Fruit fly (Drosophila melanogaster): ENCODE data around the gene yellow-b.

Gene yellow-b

DNA sequence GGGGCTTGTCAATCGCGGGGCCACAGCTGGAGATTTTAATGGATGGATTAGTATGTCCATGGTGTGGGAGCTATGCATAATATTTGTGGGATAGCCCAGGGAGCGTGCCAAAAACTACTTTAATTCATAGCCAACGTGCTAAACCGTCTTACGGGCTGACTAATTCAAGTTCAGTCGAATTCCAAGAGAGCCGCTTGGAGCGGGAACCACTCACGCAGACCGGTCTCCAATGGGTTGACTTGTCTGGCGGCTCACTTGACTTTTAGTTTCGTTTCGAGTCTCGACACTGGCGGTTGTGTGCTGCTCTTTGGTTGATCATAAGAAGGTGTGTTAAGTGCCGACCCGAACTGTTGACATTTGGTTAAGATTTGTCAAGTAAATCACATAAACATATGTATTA is at the start of gene yellow-b:
yellow-b (plus strand) TSS at position 263 of the 400 bp plus-strand sequence.
- TF ChIP-seq noc (tag; optimal IDR thresholded peaks at IDR 0.05): no peak

dm6 chr2L:16706882-16707775 is 47.0 kb upstream of the yellow-b start:
- no peak for TF ChIP-seq noc (tag; optimal IDR thresholded peaks at IDR 0.05)

DNA sequence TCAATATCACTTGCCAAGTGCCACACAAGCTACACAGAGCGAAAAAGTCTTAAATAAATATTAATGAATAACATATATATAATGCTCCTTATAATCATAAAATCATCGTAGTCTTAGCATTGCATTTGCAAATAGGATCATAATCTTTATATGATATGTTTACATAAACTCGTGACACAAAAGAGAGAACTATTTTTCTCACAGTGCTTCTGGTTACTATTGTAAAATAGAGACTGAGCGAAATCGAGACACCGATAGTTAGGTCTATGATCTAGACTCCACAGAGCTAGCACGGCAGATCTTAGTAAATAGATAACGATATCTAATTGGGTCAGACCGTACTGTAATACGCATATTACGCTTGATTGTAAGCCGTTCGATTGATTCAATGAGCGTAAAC is 44.4 kb upstream of the yellow-b start:
- TF ChIP-seq noc (tag; optimal IDR thresholded peaks at IDR 0.05): no peak

DNA sequence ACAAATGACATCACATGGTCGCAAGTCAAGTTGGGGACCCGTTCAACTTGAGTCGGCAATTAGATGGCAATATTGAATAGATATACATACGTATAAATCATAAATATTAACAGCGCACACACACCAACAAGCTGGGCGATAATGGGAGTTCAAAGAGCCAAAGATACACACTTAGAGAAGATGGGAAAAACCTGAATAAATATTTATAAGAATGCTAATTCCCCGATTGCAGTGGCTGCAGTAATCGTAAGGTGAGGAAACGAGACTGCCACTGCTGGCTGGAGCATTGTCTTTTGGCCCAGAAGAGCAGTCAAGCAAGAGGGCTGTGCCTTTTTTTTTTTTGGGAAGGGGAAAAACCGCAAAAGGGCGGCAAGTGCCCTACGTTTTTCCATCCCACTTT is 43.9 kb upstream of the yellow-b start:
- TF ChIP-seq noc (tag; optimal IDR thresholded peaks at IDR 0.05): no peak

dm6 chr2L:16710677-16711076 is 43.5 kb upstream of the yellow-b start:
- no peak for TF ChIP-seq noc (tag; optimal IDR thresholded peaks at IDR 0.05)

dm6 chr2L:16711891-16712290 is 42.2 kb upstream of the yellow-b start:
- no peak for TF ChIP-seq noc (tag; optimal IDR thresholded peaks at IDR 0.05)

DNA sequence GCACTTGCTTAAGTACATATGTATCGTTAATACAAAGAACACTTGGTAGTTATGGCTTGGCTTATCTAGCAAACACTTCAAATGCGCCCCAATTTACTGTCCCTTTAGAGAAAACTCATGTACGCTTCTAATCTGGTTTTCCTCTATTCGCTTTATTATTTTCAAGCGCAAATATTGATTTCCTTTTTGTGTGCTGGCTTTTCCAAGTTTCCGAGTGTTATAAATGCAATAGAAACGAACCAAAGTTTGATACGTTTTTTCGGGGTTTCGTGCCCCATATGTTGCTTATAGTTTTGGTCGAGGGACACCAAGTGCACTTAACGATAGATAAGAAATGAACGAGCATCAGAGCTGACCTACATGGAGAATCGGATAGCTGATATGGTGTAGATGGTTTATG is 40.2 kb upstream of the yellow-b start:
- TF ChIP-seq noc (tag; optimal IDR thresholded peaks at IDR 0.05): no peak

DNA sequence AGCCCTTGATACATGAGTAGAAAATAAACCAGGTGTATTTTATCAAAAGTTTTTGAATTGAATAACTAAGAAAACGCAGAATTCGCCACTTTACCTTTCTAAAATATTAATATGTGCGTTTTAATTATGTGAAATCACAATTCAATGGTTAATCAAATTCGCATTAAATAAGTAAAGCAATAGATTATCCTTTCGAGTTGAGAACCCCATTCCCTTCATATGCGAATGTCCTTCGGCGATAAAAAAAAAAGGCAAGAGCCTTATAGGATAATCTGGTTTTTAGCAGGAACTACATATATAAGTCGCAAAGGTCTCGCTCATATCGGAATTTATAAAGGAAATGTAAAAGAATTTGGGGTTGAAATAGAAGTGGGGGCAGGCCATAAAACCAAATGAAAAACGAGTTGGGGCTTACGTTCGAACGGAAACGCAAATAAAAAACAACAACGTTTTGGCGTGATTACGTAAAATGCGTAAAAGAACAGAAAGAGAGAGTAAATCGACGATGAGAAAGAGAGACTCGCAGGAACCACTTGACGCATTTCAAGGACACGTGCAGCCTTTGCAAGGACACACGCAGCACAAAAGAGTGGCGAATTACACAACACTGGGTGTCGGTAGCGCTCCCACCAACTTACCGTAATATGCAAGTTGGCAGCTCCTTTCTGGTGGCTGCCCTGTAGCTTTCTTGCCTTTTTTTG is 38.9 kb upstream of the yellow-b start:
- no peak for TF ChIP-seq noc (tag; optimal IDR thresholded peaks at IDR 0.05)

DNA sequence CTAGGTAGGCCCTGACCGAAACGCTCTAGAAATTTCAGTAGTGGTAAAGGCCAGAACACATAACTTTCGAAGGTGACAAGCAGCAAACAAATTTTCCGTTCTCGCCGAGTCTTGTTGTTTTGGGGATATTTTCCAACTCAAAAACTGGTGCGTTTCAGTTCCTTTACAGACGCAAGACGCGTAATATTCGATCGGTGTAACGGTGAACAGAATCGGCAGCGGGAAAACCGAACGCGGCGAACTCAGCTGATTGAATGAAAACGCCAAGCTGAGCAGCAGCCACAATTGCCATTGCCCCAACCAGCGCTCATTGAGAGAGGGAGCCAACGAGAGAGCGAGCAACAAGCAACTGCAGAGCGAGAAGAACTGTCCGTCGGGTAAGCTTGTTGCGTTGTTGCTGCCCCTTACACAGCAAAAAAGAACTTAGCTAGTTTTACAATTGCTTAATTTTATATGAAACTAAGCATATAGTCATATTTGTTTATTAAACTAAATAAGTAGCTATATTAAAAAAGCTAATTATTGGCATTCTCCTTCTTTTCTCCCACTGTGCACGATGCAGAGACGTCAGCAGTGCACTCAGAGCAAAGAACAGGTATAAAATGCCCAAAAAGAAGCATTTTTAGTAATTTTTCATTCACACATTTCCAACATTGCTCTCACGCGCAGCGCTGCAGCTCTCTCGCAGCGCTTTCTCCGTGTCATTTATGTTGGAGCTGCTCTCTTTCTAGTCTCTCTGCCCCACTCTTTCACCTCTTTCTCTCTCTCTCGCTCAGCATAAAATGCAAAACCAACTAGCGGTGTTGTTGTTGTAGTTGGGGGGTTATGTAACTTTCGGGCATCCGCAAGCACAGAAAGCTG is 38.1 kb upstream of the yellow-b start, which contains the start of the genes Cyt-c-d and CG31808:
Cyt-c-d (plus strand) TSS at position 51 of the 861 bp plus-strand sequence.
CG31808 (minus strand) TSS at position 355 of the 861 bp plus-strand sequence.
- peak; percentile 83 for TF ChIP-seq noc (tag; optimal IDR thresholded peaks at IDR 0.05)

DNA sequence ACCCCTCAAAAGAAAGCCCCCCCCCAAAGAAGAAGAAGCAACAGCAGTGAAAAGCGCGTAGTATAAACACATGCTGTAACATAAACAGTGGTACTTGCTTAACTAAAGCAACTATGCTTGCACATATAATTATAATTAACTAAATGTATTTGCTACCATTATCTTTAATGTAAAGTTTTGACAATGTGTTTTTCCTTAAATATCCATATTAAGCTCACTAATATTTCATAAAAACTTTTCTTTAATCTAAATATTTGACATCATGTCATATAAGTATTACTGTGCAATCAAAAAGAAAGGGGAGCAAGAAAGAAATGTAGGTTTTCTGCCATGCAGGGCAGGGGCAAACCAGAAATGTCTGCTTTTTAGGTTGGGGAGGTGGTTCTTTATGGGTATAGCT is 37.4 kb upstream of the yellow-b start:
- no peak for TF ChIP-seq noc (tag; optimal IDR thresholded peaks at IDR 0.05)

DNA sequence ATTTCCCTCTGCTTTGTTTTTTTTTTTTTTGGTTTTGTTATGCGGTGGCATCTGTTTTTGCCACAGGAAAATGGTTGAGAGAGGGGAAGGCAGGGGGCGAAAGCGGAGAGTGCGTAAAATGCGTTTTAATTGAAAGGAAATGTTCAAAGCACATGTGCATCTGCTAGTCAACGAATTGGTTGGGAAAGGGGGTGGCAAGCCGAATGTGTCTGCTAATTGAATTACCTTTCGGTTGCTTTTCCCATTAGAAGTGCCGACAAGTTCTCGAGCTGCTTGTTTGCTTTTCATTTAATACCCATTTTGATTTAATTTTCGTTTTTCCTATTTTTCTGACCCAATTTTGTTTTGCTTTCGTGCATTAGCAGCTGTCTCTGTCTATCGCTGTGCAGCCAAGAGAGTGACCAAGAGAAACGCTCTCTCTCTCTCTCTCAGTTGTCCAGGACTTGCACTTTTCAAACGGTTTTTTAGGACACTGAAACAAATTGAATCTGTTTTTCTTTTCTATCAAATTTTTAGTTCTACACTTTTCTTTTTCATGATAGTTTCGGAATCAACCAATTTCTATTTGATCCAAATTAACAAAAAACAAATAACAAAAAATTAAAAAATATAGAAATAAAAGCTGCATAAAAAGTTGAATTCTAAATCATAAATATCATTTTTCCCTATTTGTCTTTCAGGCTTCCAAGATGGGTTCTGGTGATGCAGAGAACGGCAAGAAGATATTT is 35.5 kb upstream of the yellow-b start:
- no peak for TF ChIP-seq noc (tag; optimal IDR thresholded peaks at IDR 0.05)

dm6 chr2L:16719643-16720515 is 34.3 kb upstream of the yellow-b start, which contains the start of gene Cyt-c-p:
Cyt-c-p (plus strand) TSS chr2L:16719932.
- TF ChIP-seq noc (tag; optimal IDR thresholded peaks at IDR 0.05): peak; percentile 49

DNA sequence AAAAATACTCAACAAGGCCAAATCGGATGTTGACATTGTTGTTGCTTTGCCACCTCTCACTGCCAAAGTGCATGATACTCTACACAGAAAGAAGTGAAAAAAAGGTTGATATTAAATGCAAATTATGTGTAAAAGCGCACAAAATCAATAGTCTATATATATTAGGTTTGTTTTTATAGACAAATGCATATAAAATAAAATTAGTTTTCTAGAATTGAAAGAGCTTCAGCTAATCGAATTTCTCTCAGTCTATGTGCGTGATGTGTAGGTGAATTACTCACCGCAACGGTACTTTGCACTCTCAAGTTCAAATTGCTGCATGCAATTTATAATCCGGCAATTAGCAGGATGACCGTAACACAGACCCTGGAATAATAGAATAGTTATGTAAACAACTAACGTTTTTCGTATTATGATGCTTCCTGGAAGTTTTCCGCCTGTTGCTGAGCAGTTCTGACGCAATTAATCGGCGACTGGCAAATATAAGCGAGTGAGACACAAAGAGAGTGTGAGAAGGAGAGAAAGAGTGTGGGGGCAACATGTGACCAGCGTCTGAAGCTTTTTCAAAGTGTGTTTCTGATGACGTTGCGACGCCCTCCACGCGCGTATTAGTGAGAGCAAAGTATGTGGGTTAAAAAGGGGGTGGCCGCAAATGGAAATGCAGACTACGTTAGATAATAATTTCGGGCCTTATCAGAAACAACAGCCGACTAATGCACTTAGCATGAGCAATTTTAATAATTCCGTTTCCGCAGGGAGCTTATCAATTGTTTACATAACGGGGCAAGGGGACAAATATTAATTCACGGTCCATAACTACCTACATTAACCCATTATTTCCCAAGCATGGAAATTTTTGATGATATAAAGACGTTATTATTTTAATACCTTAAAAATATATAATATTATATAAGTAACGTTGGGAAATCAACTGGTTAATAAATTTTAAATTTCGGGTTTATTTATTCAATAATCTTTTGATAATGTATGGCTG is 33.1 kb upstream of the yellow-b start:
- TF ChIP-seq noc (tag; optimal IDR thresholded peaks at IDR 0.05): peak; percentile 80

All from whole organism, larva.